Fruit fly (Drosophila melanogaster): ENCODE measurements around the gene CG5418.

dm6 chr2L:12479994-12480393 lies 27.0 kb upstream of the CG5418 start:
- no peak for TF ChIP-seq Ada2b (GFP tag; IDR thresholded peaks at IDR 0.05)
- no peak for TF ChIP-seq Atf-2 (GFP tag; optimal IDR thresholded peaks at IDR 0.05)
- TF ChIP-seq slbo (GFP tag; IDR thresholded peaks at IDR 0.05), result no peak
- no peak for TF ChIP-seq btn (GFP tag; optimal IDR thresholded peaks at IDR 0.05)
- TF ChIP-seq dimm (GFP tag; IDR thresholded peaks at IDR 0.05), result no peak
- TF ChIP-seq CG8388 (GFP tag; optimal IDR thresholded peaks at IDR 0.05), result no peak
- TF ChIP-seq tin (GFP tag; optimal IDR thresholded peaks at IDR 0.05), result no peak
- TF ChIP-seq Abd-B (GFP tag; optimal IDR thresholded peaks at IDR 0.05), result no peak
- no peak for TF ChIP-seq CG11695 (GFP tag; IDR thresholded peaks at IDR 0.05)
- TF ChIP-seq CG4820 (GFP tag; optimal IDR thresholded peaks at IDR 0.05), result no peak
- TF ChIP-seq Taf1 (GFP tag; IDR thresholded peaks at IDR 0.05), result no peak
- no peak for TF ChIP-seq nerfin-2 (GFP tag; IDR thresholded peaks at IDR 0.05; ENCODE audit: partially characterized antibody)
- no peak for TF ChIP-seq ttk (GFP tag; IDR thresholded peaks at IDR 0.05)
- no peak for TF ChIP-seq Xbp1 (GFP tag; optimal IDR thresholded peaks at IDR 0.05)
